Worm (Caenorhabditis elegans): ENCODE data around the gene F07E5.13.
"Not testable (repeated sequence)": the region's sequence is repeated elsewhere in the genome, so short reads cannot be mapped to it uniquely, and the experiment has no call there.

Gene F07E5.13

ce11 chrII:2067451-2068021 lies 3.6 kb upstream of the F07E5.13 start, which contains the start of gene F07E5.12:
F07E5.12 (plus strand) TSS chrII:2067971.
- not testable (repeated sequence) for TF ChIP-seq tbx-11 (GFP tag; IDR thresholded peaks at IDR 0.05); aly-1 (tag; optimal IDR thresholded peaks at IDR 0.05); B0310.2 (tag; optimal IDR thresholded peaks at IDR 0.05)

- TF ChIP-seq ama-1 (optimal IDR thresholded peaks at IDR 0.05) (no peak), hmg-4 (GFP tag; optimal IDR thresholded peaks at IDR 0.05) (no peak), ets-7 (tag; optimal IDR thresholded peaks at IDR 0.05) (no peak), hnd-1 (tag; optimal IDR thresholded peaks at IDR 0.05) (no peak), F13C5.2 (tag; optimal IDR thresholded peaks at IDR 0.05) (no peak), sea-1 (GFP tag; conservative IDR thresholded peaks at IDR 0.05) (no peak), flt-1 (GFP tag; IDR thresholded peaks at IDR 0.05) (no peak), B0310.2 (tag; optimal IDR thresholded peaks at IDR 0.05) (no peak), ceh-36 (tag; optimal IDR thresholded peaks at IDR 0.05) (no peak), scrt-1 (GFP tag; IDR thresholded peaks at IDR 0.05) (no peak), tra-4 (tag; optimal IDR thresholded peaks at IDR 0.05) (no peak), aly-1 (tag; optimal IDR thresholded peaks at IDR 0.05) (no peak), tbx-11 (GFP tag; IDR thresholded peaks at IDR 0.05) (no peak)
Measured at ce11 chrII:2064497-2064896, 608 bp upstream of the F07E5.13 start, which contains the start of gene fbxb-6. fbxb-6 (plus strand) TSS chrII:2064797.

- TF ChIP-seq ceh-13 (GFP tag; optimal IDR thresholded peaks at IDR 0.05), result no peak
- TF ChIP-seq pes-1 (GFP tag; IDR thresholded peaks at IDR 0.05), result no peak
- no peak for TF ChIP-seq F13C5.2 (tag; optimal IDR thresholded peaks at IDR 0.05)
- no peak for TF ChIP-seq sea-1 (GFP tag; conservative IDR thresholded peaks at IDR 0.05)
- TF ChIP-seq ceh-36 (tag; optimal IDR thresholded peaks at IDR 0.05), result no peak
- no peak for TF ChIP-seq hnd-1 (tag; optimal IDR thresholded peaks at IDR 0.05)
- no peak for TF ChIP-seq B0310.2 (tag; optimal IDR thresholded peaks at IDR 0.05)
Measured at ce11 chrII:2058985-2059384, 4.9 kb downstream of the F07E5.13 start, which contains the start of gene F07E5.5. F07E5.5 (minus strand) TSS chrII:2059070.

ce11 chrII:2051372-2051771 lies 12.5 kb downstream of the F07E5.13 start, which contains the start of gene fbxb-35:
fbxb-35 (plus strand) TSS chrII:2051672.
- TF ChIP-seq F13C5.2 (tag; optimal IDR thresholded peaks at IDR 0.05) (no peak), ets-7 (tag; optimal IDR thresholded peaks at IDR 0.05) (no peak), aly-1 (tag; optimal IDR thresholded peaks at IDR 0.05) (no peak), pes-1 (GFP tag; IDR thresholded peaks at IDR 0.05) (no peak), hmbx-1 (tag; optimal IDR thresholded peaks at IDR 0.05) (no peak), tra-4 (tag; optimal IDR thresholded peaks at IDR 0.05) (no peak), ama-1 (optimal IDR thresholded peaks at IDR 0.05) (no peak), tbx-37 (GFP tag; conservative IDR thresholded peaks at IDR 0.05) (no peak), ceh-36 (tag; optimal IDR thresholded peaks at IDR 0.05) (no peak), sea-1 (GFP tag; conservative IDR thresholded peaks at IDR 0.05) (no peak), flt-1 (GFP tag; IDR thresholded peaks at IDR 0.05) (no peak), hmg-4 (GFP tag; optimal IDR thresholded peaks at IDR 0.05) (no peak), scrt-1 (GFP tag; IDR thresholded peaks at IDR 0.05) (no peak), hnd-1 (tag; optimal IDR thresholded peaks at IDR 0.05) (no peak), ceh-13 (GFP tag; optimal IDR thresholded peaks at IDR 0.05) (no peak), B0310.2 (tag; optimal IDR thresholded peaks at IDR 0.05) (no peak), tbx-11 (GFP tag; IDR thresholded peaks at IDR 0.05) (no peak)

- not testable (repeated sequence) for TF ChIP-seq hnd-1 (tag; optimal IDR thresholded peaks at IDR 0.05); F13C5.2 (tag; optimal IDR thresholded peaks at IDR 0.05); tbx-11 (GFP tag; IDR thresholded peaks at IDR 0.05)
Measured at ce11 chrII:2046556-2046955, 17.3 kb downstream of the F07E5.13 start, which contains the start of gene math-1. math-1 (minus strand) TSS chrII:2046656.

- no peak for TF ChIP-seq aly-1 (tag; optimal IDR thresholded peaks at IDR 0.05)
- TF ChIP-seq ceh-36 (tag; optimal IDR thresholded peaks at IDR 0.05), result no peak
- no peak for TF ChIP-seq ama-1 (optimal IDR thresholded peaks at IDR 0.05)
- TF ChIP-seq scrt-1 (GFP tag; IDR thresholded peaks at IDR 0.05), result no peak
- no peak for TF ChIP-seq F13C5.2 (tag; optimal IDR thresholded peaks at IDR 0.05)
- no peak for TF ChIP-seq sea-1 (GFP tag; conservative IDR thresholded peaks at IDR 0.05)
- TF ChIP-seq B0310.2 (tag; optimal IDR thresholded peaks at IDR 0.05), result no peak
- TF ChIP-seq ets-7 (tag; optimal IDR thresholded peaks at IDR 0.05), result no peak
- TF ChIP-seq flt-1 (GFP tag; IDR thresholded peaks at IDR 0.05), result no peak
- TF ChIP-seq tbx-37 (GFP tag; conservative IDR thresholded peaks at IDR 0.05), result no peak
- TF ChIP-seq pes-1 (GFP tag; IDR thresholded peaks at IDR 0.05), result no peak
- TF ChIP-seq hmg-4 (GFP tag; optimal IDR thresholded peaks at IDR 0.05), result no peak
- TF ChIP-seq hmbx-1 (tag; optimal IDR thresholded peaks at IDR 0.05), result no peak
- no peak for TF ChIP-seq ceh-13 (GFP tag; optimal IDR thresholded peaks at IDR 0.05)
- TF ChIP-seq tbx-11 (GFP tag; IDR thresholded peaks at IDR 0.05), result no peak
- TF ChIP-seq tra-4 (tag; optimal IDR thresholded peaks at IDR 0.05), result no peak
- no peak for TF ChIP-seq hnd-1 (tag; optimal IDR thresholded peaks at IDR 0.05)
Measured at ce11 chrII:2045505-2045904, 18.4 kb downstream of the F07E5.13 start, which contains the start of gene bath-24. bath-24 (minus strand) TSS chrII:2045605.

- TF ChIP-seq tra-4 (tag; optimal IDR thresholded peaks at IDR 0.05) (no peak), scrt-1 (GFP tag; IDR thresholded peaks at IDR 0.05) (no peak), pes-1 (GFP tag; IDR thresholded peaks at IDR 0.05) (no peak), hmg-4 (GFP tag; optimal IDR thresholded peaks at IDR 0.05) (no peak), hmbx-1 (tag; optimal IDR thresholded peaks at IDR 0.05) (no peak), hnd-1 (tag; optimal IDR thresholded peaks at IDR 0.05) (no peak), ceh-13 (GFP tag; optimal IDR thresholded peaks at IDR 0.05) (no peak), ets-7 (tag; optimal IDR thresholded peaks at IDR 0.05) (no peak), tbx-11 (GFP tag; IDR thresholded peaks at IDR 0.05) (no peak), flt-1 (GFP tag; IDR thresholded peaks at IDR 0.05) (no peak), B0310.2 (tag; optimal IDR thresholded peaks at IDR 0.05) (no peak), F13C5.2 (tag; optimal IDR thresholded peaks at IDR 0.05) (no peak), aly-1 (tag; optimal IDR thresholded peaks at IDR 0.05) (no peak), sea-1 (GFP tag; conservative IDR thresholded peaks at IDR 0.05) (no peak), ama-1 (optimal IDR thresholded peaks at IDR 0.05) (no peak), ceh-36 (tag; optimal IDR thresholded peaks at IDR 0.05) (no peak), tbx-37 (GFP tag; conservative IDR thresholded peaks at IDR 0.05) (no peak)
Measured at ce11 chrII:2042447-2042846, 21.4 kb downstream of the F07E5.13 start, which contains the start of gene bath-20. bath-20 (minus strand) TSS chrII:2042547.

Measured in whole organism, early embryonic.